Fruit fly (Drosophila melanogaster): ENCODE results near the gene CG14137.

DNA sequence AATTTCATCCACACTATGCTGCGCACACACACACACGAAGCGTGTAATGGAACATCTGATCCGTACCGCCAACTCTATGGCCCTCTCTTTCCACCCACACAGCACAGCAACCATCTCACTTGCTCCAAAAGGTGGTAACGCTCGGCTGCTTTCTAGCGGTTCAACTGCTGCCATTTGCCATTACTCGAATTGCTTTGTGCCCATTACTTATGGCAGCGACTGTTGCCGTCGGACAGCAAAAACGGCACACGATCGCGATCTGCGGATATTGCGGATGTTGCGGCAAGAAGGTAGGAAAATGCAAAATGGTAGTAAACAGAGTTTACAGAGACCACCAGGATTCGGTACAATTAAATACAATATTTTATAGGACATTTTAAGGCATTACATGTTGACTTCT lies 45.1 kb downstream of the CG14137 start:
- TF ChIP-seq HLH106 (tag; optimal IDR thresholded peaks at IDR 0.05) = no peak
- TF ChIP-seq OdsH (GFP tag; optimal IDR thresholded peaks at IDR 0.05) = no peak
- no peak for TF ChIP-seq CG9705 (GFP tag; optimal IDR thresholded peaks at IDR 0.05)
- TF ChIP-seq Dif (GFP tag; optimal IDR thresholded peaks at IDR 0.05; ENCODE audit: partially characterized antibody) = no peak
